Worm (Caenorhabditis elegans): Measurements from ENCODE around the gene F59E12.9.
A peak's percentile ranks its signal among the peaks of the same experiment; 100 is the strongest.

The F59E12.9 gene

ce11 chrII:5691216-5691771 is 44.5 kb upstream of the F59E12.9 start, which contains the start of the genes ndub-5 and eif-2D:
Gene ndub-5, minus strand, starts transcription at chrII:5691353.
Gene eif-2D, plus strand, starts transcription at chrII:5691721.
- TF ChIP-seq lsy-2 (tag; optimal IDR thresholded peaks at IDR 0.05) (peak; percentile 2), mep-1 (tag; optimal IDR thresholded peaks at IDR 0.05) (peak; percentile 37), zip-8 (tag; optimal IDR thresholded peaks at IDR 0.05) (no peak), M03D4.4 (tag; optimal IDR thresholded peaks at IDR 0.05) (no peak)

ce11 chrII:5688959-5689358 is 42.1 kb upstream of the F59E12.9 start, which contains the start of gene C25H3.11:
Gene C25H3.11, minus strand, starts transcription at chrII:5689040.
- no peak for TF ChIP-seq lin-13 (tag; optimal IDR thresholded peaks at IDR 0.05)
- no peak for TF ChIP-seq nhr-28 (tag; optimal IDR thresholded peaks at IDR 0.05)
- no peak for TF ChIP-seq elt-1 (tag; optimal IDR thresholded peaks at IDR 0.05; ENCODE audit: borderline replicate concordance, insufficient read depth)
- no peak for TF ChIP-seq pha-4 (tag; optimal IDR thresholded peaks at IDR 0.05)
- TF ChIP-seq lsy-2 (tag; optimal IDR thresholded peaks at IDR 0.05), result no peak
- no peak for TF ChIP-seq elt-3 (tag; optimal IDR thresholded peaks at IDR 0.05)
- TF ChIP-seq nhr-76 (tag; optimal IDR thresholded peaks at IDR 0.05), result no peak
- TF ChIP-seq unc-62 (GFP tag; optimal IDR thresholded peaks at IDR 0.05), result no peak
- TF ChIP-seq tbx-8 (GFP tag; optimal IDR thresholded peaks at IDR 0.05), result no peak
- TF ChIP-seq ces-1 (GFP tag; optimal IDR thresholded peaks at IDR 0.05), result no peak
- no peak for TF ChIP-seq ceh-39 (tag; optimal IDR thresholded peaks at IDR 0.05)
- no peak for TF ChIP-seq ztf-11 (tag; optimal IDR thresholded peaks at IDR 0.05)
- TF ChIP-seq cnd-1 (tag; optimal IDR thresholded peaks at IDR 0.05), result no peak
- TF ChIP-seq lin-32 (GFP tag; optimal IDR thresholded peaks at IDR 0.05), result no peak
- peak; percentile 8 for TF ChIP-seq M03D4.4 (tag; optimal IDR thresholded peaks at IDR 0.05)
- no peak for TF ChIP-seq nhr-237 (tag; optimal IDR thresholded peaks at IDR 0.05)
- TF ChIP-seq ceh-83 (GFP tag; optimal IDR thresholded peaks at IDR 0.05), result no peak
- no peak for TF ChIP-seq ham-2 (GFP tag; optimal IDR thresholded peaks at IDR 0.05)
- peak; percentile 12 for TF ChIP-seq nhr-2 (tag; optimal IDR thresholded peaks at IDR 0.05)
- no peak for TF ChIP-seq nhr-12 (tag; optimal IDR thresholded peaks at IDR 0.05)
- no peak for TF ChIP-seq sptf-1 (tag; optimal IDR thresholded peaks at IDR 0.05)
- TF ChIP-seq unc-120 (tag; optimal IDR thresholded peaks at IDR 0.05; ENCODE audit: poor library complexity, severe bottlenecking), result no peak
- no peak for TF ChIP-seq hlh-1 (tag; optimal IDR thresholded peaks at IDR 0.05)
- TF ChIP-seq mep-1 (tag; optimal IDR thresholded peaks at IDR 0.05), result peak; percentile 6

ce11 chrII:5680703-5681102 is 33.9 kb upstream of the F59E12.9 start, which contains the start of gene flp-27:
Gene flp-27, plus strand, starts transcription at chrII:5681003.
- TF ChIP-seq elt-3 (tag; optimal IDR thresholded peaks at IDR 0.05) (no peak), M03D4.4 (tag; optimal IDR thresholded peaks at IDR 0.05) (no peak), ham-2 (GFP tag; optimal IDR thresholded peaks at IDR 0.05) (no peak), snpc-4 (tag; optimal IDR thresholded peaks at IDR 0.05) (no peak), nhr-2 (tag; optimal IDR thresholded peaks at IDR 0.05) (no peak), ztf-11 (tag; optimal IDR thresholded peaks at IDR 0.05) (no peak)

- TF ChIP-seq ztf-11 (tag; optimal IDR thresholded peaks at IDR 0.05) (no peak), mls-2 (tag; optimal IDR thresholded peaks at IDR 0.05) (no peak)
Observed at ce11 chrII:5669580-5669979, 22.7 kb upstream of the F59E12.9 start, which contains the start of gene C25H3.17. Gene C25H3.17, minus strand, starts transcription at chrII:5669680.

- TF ChIP-seq pha-4 (tag; optimal IDR thresholded peaks at IDR 0.05) (no peak), hlh-1 (tag; optimal IDR thresholded peaks at IDR 0.05) (no peak), lin-13 (tag; optimal IDR thresholded peaks at IDR 0.05) (no peak), mep-1 (tag; optimal IDR thresholded peaks at IDR 0.05) (no peak), sptf-1 (tag; optimal IDR thresholded peaks at IDR 0.05) (no peak), bed-3 (GFP tag; optimal IDR thresholded peaks at IDR 0.05) (no peak), mls-2 (tag; optimal IDR thresholded peaks at IDR 0.05) (no peak), tbx-8 (GFP tag; optimal IDR thresholded peaks at IDR 0.05) (no peak), ztf-11 (tag; optimal IDR thresholded peaks at IDR 0.05) (no peak), mab-5 (tag; optimal IDR thresholded peaks at IDR 0.05) (no peak), nhr-12 (tag; optimal IDR thresholded peaks at IDR 0.05) (no peak), elt-3 (tag; optimal IDR thresholded peaks at IDR 0.05) (no peak), snpc-4 (tag; optimal IDR thresholded peaks at IDR 0.05) (no peak), ceh-39 (tag; optimal IDR thresholded peaks at IDR 0.05) (no peak), lin-32 (GFP tag; optimal IDR thresholded peaks at IDR 0.05) (no peak), M03D4.4 (tag; optimal IDR thresholded peaks at IDR 0.05) (no peak), unc-120 (tag; optimal IDR thresholded peaks at IDR 0.05; ENCODE audit: poor library complexity, severe bottlenecking) (no peak), nhr-237 (tag; optimal IDR thresholded peaks at IDR 0.05) (no peak), ces-1 (GFP tag; optimal IDR thresholded peaks at IDR 0.05) (no peak)
Observed at ce11 chrII:5668830-5669229, 22.0 kb upstream of the F59E12.9 start, which contains the start of gene C25H3.7. Gene C25H3.7, minus strand, starts transcription at chrII:5668930.

Measured in whole organism, mixed stage, embryonic.